Fruit fly (Drosophila melanogaster): Measurements from ENCODE around the gene CG5282.

dm6 chr3L:20466599-20466998 lies 40.7 kb upstream of the CG5282 start, which contains the start of gene Tdh:
- no peak for TF ChIP-seq Myc (optimal IDR thresholded peaks at IDR 0.05)
- no peak for TF ChIP-seq ttk (optimal IDR thresholded peaks at IDR 0.05)
- no peak for TF ChIP-seq insv (optimal IDR thresholded peaks at IDR 0.05)
- no peak for TF ChIP-seq psq (optimal IDR thresholded peaks at IDR 0.05)
- no peak for TF ChIP-seq h (optimal IDR thresholded peaks at IDR 0.05)

Measured in Kc167 (cell line).